Worm (Caenorhabditis elegans) whole organism, L4/young adult: Measurements from ENCODE around the gene cku-80.

ENCODE experiments used
- W03F9.2 ChIP-seq: fragments of 150-350 bp; optimal IDR thresholded peaks from 2 replicates; lab custom pipeline; 2014; ENCODE audit warnings: missing biosample characterization, missing genetic modification characterization
- him-1 ChIP-seq: sonication (generic microtip); optimal IDR thresholded peaks from 2 replicates; lab custom pipeline; 2016; ENCODE audit warnings: missing genotype, missing genetic modification reagents, missing genetic modification characterization, missing compliant biosample characterization

ce11 chrIII:4448029-4448428 is 28.4 kb downstream of the cku-80 start:
- TF ChIP-seq him-1 (tag; lab: Kevin White, UChicago) (no peak), W03F9.2 (tag; lab: Kevin White, UChicago) (no peak)
